Fruit fly (Drosophila melanogaster): ENCODE data around the gene CG18599.

Gene CG18599

DNA sequence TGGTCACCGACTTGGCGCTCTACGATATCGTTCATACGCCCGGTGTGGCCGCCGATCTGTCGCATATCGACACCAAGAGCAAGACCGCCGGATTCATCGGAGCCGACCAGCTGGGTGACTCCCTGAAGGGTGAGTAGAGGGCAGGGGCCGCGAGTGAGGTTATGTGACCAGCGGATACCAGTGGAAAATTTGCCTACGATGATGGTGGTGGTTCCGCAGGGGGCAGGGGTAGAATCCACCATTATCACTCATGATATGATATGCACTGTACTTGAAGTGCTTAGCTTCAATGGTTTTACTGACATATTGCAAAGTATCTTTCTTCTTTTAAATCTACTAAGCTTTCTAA is 40.8 kb upstream of the CG18599 start (continued):
- TF ChIP-seq Oli (tag; optimal IDR thresholded peaks at IDR 0.05) (no peak), ATbp (GFP tag; optimal IDR thresholded peaks at IDR 0.05) (no peak), gcm (GFP tag; optimal IDR thresholded peaks at IDR 0.05) (peak; percentile 44), crol (GFP tag; IDR thresholded peaks at IDR 0.05) (peak; percentile 86), CG4707 (GFP tag; optimal IDR thresholded peaks at IDR 0.05) (no peak), Dp (GFP tag; optimal IDR thresholded peaks at IDR 0.05) (no peak), Chrac-16 (GFP tag; optimal IDR thresholded peaks at IDR 0.05) (no peak), ci (GFP tag; IDR thresholded peaks at IDR 0.05) (0 out of 3 replicates have a peak, but pooled peaks have one; percentile 44), CG6854 (GFP tag; optimal IDR thresholded peaks at IDR 0.05) (no peak), CG13287 (GFP tag; IDR thresholded peaks at IDR 0.05; ENCODE audit: partially characterized antibody) (no peak), CG6175 (GFP tag; IDR thresholded peaks at IDR 0.05) (no peak), Nf-YC (tag; optimal IDR thresholded peaks at IDR 0.05) (no peak), Ssrp (tag; optimal IDR thresholded peaks at IDR 0.05) (no peak), CG3163 (GFP tag; optimal IDR thresholded peaks at IDR 0.05) (no peak), ara (GFP tag; IDR thresholded peaks at IDR 0.05) (0 out of 2 replicates have a peak, but pooled peaks have one; percentile 25), CG5245 (GFP tag; optimal IDR thresholded peaks at IDR 0.05) (no peak), Ada2b (GFP tag; IDR thresholded peaks at IDR 0.05) (no peak), CG8924 (tag; optimal IDR thresholded peaks at IDR 0.05) (no peak), Pdp1 (GFP tag; optimal IDR thresholded peaks at IDR 0.05) (peak in 1 of 2 experiments; percentile 24), fu2 (GFP tag; optimal IDR thresholded peaks at IDR 0.05) (peak; percentile 20), bigmax (GFP tag; optimal IDR thresholded peaks at IDR 0.05) (peak; percentile 94), HLH4C (GFP tag; IDR thresholded peaks at IDR 0.05; ENCODE audit: partially characterized antibody) (0 out of 3 replicates have a peak, but pooled peaks have one; percentile 20), NFAT (GFP tag; IDR thresholded peaks at IDR 0.05) (peak; percentile 75), H2.0 (GFP tag; IDR thresholded peaks at IDR 0.05) (no peak), CG12659 (GFP tag; optimal IDR thresholded peaks at IDR 0.05) (no peak), h (optimal IDR thresholded peaks at IDR 0.05) (no peak), Doc2 (GFP tag; IDR thresholded peaks at IDR 0.05) (no peak), p53 (GFP tag; optimal IDR thresholded peaks at IDR 0.05) (no peak), Side (GFP tag; optimal IDR thresholded peaks at IDR 0.05) (no peak), CG13424 (tag; optimal IDR thresholded peaks at IDR 0.05) (no peak), gem (tag; optimal IDR thresholded peaks at IDR 0.05) (no peak), Oaz (GFP tag; IDR thresholded peaks at IDR 0.05) (no peak)

DNA sequence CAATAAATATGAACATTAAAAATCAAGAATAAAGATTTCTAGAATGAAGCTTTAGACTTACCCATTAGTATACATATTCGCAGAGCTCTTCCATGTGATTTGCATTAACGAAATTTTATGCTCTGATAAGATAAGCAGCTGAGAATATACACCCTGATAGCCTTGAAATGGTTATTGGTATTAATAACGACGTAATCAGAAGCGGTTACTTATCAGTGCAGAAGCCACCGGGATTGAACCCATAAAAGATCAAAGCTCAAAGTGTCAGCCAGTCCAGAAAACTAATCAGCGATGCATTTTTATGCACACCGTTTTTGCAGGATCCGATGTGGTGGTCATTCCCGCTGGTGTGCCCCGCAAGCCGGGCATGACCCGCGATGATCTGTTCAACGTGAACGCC is 40.2 kb upstream of the CG18599 start:
- no peak for TF ChIP-seq CG18619 (GFP tag; optimal IDR thresholded peaks at IDR 0.05)
- TF ChIP-seq exex (tag; optimal IDR thresholded peaks at IDR 0.05) = peak; percentile 80
- TF ChIP-seq Fer2 (tag; optimal IDR thresholded peaks at IDR 0.05) = no peak
- peak; percentile 35 for TF ChIP-seq nom (GFP tag; optimal IDR thresholded peaks at IDR 0.05)

DNA sequence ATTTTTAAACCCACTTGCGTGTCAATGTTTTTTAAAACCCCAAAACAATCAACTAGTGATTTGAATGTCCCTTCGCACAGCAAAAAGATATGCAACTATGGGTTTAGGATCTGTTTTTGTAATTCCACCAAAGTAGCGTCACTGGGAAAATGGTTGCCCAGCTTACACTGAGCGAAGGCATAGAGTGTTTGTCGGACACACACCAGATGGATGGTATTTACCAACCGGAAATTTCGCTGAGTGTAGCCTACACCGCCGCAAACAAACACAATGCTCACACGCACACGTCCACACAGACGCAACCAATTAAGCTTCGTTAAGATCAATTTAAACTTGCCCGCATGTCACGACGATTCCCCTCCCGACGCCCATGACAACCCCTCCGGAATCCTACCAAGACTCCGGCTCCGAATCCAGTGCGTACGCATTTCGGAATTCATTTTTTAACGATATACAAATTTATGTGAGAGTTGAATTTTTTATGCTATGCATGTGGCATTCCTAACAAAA is 38.8 kb upstream of the CG18599 start:
- TF ChIP-seq ci (GFP tag; IDR thresholded peaks at IDR 0.05) (peak; percentile 49; the same call in 1 of the 3 replicates), CG15011 (GFP tag; optimal IDR thresholded peaks at IDR 0.05) (no peak), CG18764 (GFP tag; optimal IDR thresholded peaks at IDR 0.05) (no peak), zf30C (GFP tag; optimal IDR thresholded peaks at IDR 0.05) (peak; percentile 48), mam (GFP tag; optimal IDR thresholded peaks at IDR 0.05) (peak; percentile 6), ranshi (GFP tag; IDR thresholded peaks at IDR 0.05) (0 out of 2 replicates have a peak, but pooled peaks have one; percentile 21), CG10543 (GFP tag; optimal IDR thresholded peaks at IDR 0.05) (peak; percentile 19), Usf (GFP tag; optimal IDR thresholded peaks at IDR 0.05) (no peak), NFAT (GFP tag; IDR thresholded peaks at IDR 0.05) (peak; percentile 47; the same call in 1 of the 2 replicates), CG9932 (GFP tag; IDR thresholded peaks at IDR 0.05) (peak; percentile 27; the same call in 1 of the 2 replicates), Oaz (GFP tag; IDR thresholded peaks at IDR 0.05) (no peak), dysf (GFP tag; IDR thresholded peaks at IDR 0.05) (0 out of 3 replicates have a peak, but pooled peaks have one; percentile 34), CG17328 (GFP tag; IDR thresholded peaks at IDR 0.05) (0 out of 2 replicates have a peak, but pooled peaks have one; percentile 13), chm (GFP tag; IDR thresholded peaks at IDR 0.05) (peak; percentile 10; the same call in 1 of the 2 replicates), vvl (GFP tag; IDR thresholded peaks at IDR 0.05) (peak; percentile 31; the same call in 1 of the 2 replicates), da (GFP tag; optimal IDR thresholded peaks at IDR 0.05) (no peak), repo (GFP tag; optimal IDR thresholded peaks at IDR 0.05) (peak; percentile 91)

Data from whole organism, embryonic.